Worm (Caenorhabditis elegans) whole organism, L2 larva: ENCODE results near the gene pks-1.

ENCODE experiments used
- C34F6.9 ChIP-seq: fragments of 150-350 bp; optimal IDR thresholded peaks from 2 replicates; lab custom pipeline; 2014; ENCODE audit warnings: missing biosample characterization, missing genetic modification characterization
- F13H6.1 ChIP-seq: sonication (generic microtip); optimal IDR thresholded peaks from 2 replicates; lab custom pipeline; 2016; ENCODE audit warnings: missing genetic modification characterization, missing compliant biosample characterization
- R02D3.7 ChIP-seq: fragments of 150-350 bp; optimal IDR thresholded peaks from 2 replicates; lab custom pipeline; 2014; ENCODE audit warnings: missing biosample characterization, missing genetic modification characterization
- Y55F3AM.14 ChIP-seq: fragments of 200-800 bp; sonication (Bioruptor generic); optimal IDR thresholded peaks from 2 replicates; lab custom pipeline; 2018; ENCODE audit warnings: mild to moderate bottlenecking, missing genetic modification characterization, missing compliant biosample characterization
- ZK546.5 ChIP-seq: sonication (generic microtip); optimal IDR thresholded peaks from 2 replicates; lab custom pipeline; 2017; ENCODE audit warnings: missing biosample characterization, missing genetic modification characterization
- alr-1 ChIP-seq: fragments of 150-350 bp; optimal IDR thresholded peaks from 2 replicates; lab custom pipeline; 2014; ENCODE audit warnings: missing biosample characterization, missing genetic modification characterization
- aly-2 ChIP-seq: fragments of 150-350 bp; optimal IDR thresholded peaks from 2 replicates; lab custom pipeline; 2014; ENCODE audit warnings: missing biosample characterization, missing genetic modification characterization
- blmp-1 ChIP-seq: sonication (generic microtip); optimal IDR thresholded peaks from 2 replicates; lab custom pipeline; 2017; ENCODE audit warnings: missing genetic modification characterization, mild to moderate bottlenecking, missing compliant biosample characterization, antibody characterized with exemption, moderate library complexity; ENCODE audit not compliant: insufficient read depth
- ceh-16 ChIP-seq: fragments of 150-350 bp; optimal IDR thresholded peaks from 2 replicates; lab custom pipeline; 2014; ENCODE audit warnings: missing biosample characterization, missing genetic modification characterization
- ceh-82 ChIP-seq: fragments of 150-350 bp; optimal IDR thresholded peaks from 2 replicates; lab custom pipeline; 2014; ENCODE audit warnings: missing biosample characterization, missing genetic modification characterization
- crh-2 ChIP-seq: sonication (generic microtip); optimal IDR thresholded peaks from 2 replicates; lab custom pipeline; 2017; ENCODE audit warnings: missing biosample characterization, missing genetic modification characterization
- egl-27 ChIP-seq: sonication (generic microtip); optimal IDR thresholded peaks from 3 replicates; lab custom pipeline; 2017; ENCODE audit warnings: missing biosample characterization, missing genetic modification reagents, missing genetic modification characterization
- elt-3 ChIP-seq: sonication (generic microtip); optimal IDR thresholded peaks from 2 replicates; lab custom pipeline; 2017; ENCODE audit warnings: missing biosample characterization, missing genetic modification characterization
- fos-1 ChIP-seq: fragments of 150-350 bp; optimal IDR thresholded peaks from 2 replicates; lab custom pipeline; 2014; ENCODE audit warnings: missing biosample characterization, missing genetic modification characterization
- lin-11 ChIP-seq: fragments of 150-350 bp; sonication (generic microtip); optimal IDR thresholded peaks from 2 replicates; lab custom pipeline; 2014; ENCODE audit warnings: missing biosample characterization, missing genetic modification characterization, inconsistent platforms, mixed read lengths
- lin-13 ChIP-seq: fragments of 150-350 bp; optimal IDR thresholded peaks from 2 replicates; lab custom pipeline; 2014; ENCODE audit warnings: missing biosample characterization, missing genetic modification reagents, missing genetic modification characterization
- lsy-2 ChIP-seq, 2 experiments: fragments of 150-350 bp in 1 of 2; sonication (generic microtip) in 1 of 2; optimal IDR thresholded peaks; 2 replicates each; lab custom pipeline; 2014 to 2017; ENCODE audit warnings: missing biosample characterization in 2 of 2, missing genetic modification characterization in 2 of 2
- mab-5 ChIP-seq: fragments of 150-350 bp; optimal IDR thresholded peaks from 2 replicates; lab custom pipeline; 2014; ENCODE audit warnings: missing biosample characterization, missing genetic modification characterization
- mdl-1 ChIP-seq, 2 experiments: fragments of 150-350 bp in 1 of 2; sonication (generic microtip) in 1 of 2; optimal IDR thresholded peaks; 2 replicates each; lab custom pipeline; 2017; ENCODE audit warnings: missing biosample characterization in 2 of 2, missing genetic modification characterization in 2 of 2
- nhr-11 ChIP-seq: fragments of 150-350 bp; optimal IDR thresholded peaks from 2 replicates; lab custom pipeline; 2014; ENCODE audit warnings: missing biosample characterization, missing genetic modification characterization
- nhr-129 ChIP-seq: fragments of 150-350 bp; optimal IDR thresholded peaks from 2 replicates; lab custom pipeline; 2014; ENCODE audit warnings: missing biosample characterization, missing genetic modification characterization
- nhr-21 ChIP-seq: fragments of 150-350 bp; optimal IDR thresholded peaks from 2 replicates; lab custom pipeline; 2014; ENCODE audit warnings: missing biosample characterization, missing genetic modification characterization
- nhr-237 ChIP-seq: fragments of 150-350 bp; optimal IDR thresholded peaks from 2 replicates; lab custom pipeline; 2014; ENCODE audit warnings: missing biosample characterization, missing genetic modification characterization
- nhr-25 ChIP-seq: fragments of 150-350 bp; sonication (generic microtip); optimal IDR thresholded peaks from 3 replicates; lab custom pipeline; 2014; ENCODE audit warnings: missing biosample characterization, missing genetic modification characterization
- sma-3 ChIP-seq: sonication (generic microtip); optimal IDR thresholded peaks from 2 replicates; lab custom pipeline; 2016; ENCODE audit warnings: missing genetic modification reagents, missing genetic modification characterization, missing compliant biosample characterization
- sma-9 ChIP-seq, 2 experiments: fragments of 150-350 bp in 1 of 2; sonication (generic microtip) in 1 of 2; optimal IDR thresholded peaks; 2 replicates each; lab custom pipeline; 2014 to 2016; ENCODE audit warnings: missing genetic modification characterization in 2 of 2, mild to moderate bottlenecking in 1 of 2, missing biosample characterization in 1 of 2, missing compliant biosample characterization in 1 of 2, missing genetic modification reagents in 1 of 2, moderate library complexity in 1 of 2
- snpc-4 ChIP-seq: fragments of 150-350 bp; optimal IDR thresholded peaks from 2 replicates; lab custom pipeline; 2014; ENCODE audit warnings: missing biosample characterization, missing genetic modification characterization
- unc-55 ChIP-seq: fragments of 150-350 bp; sonication (generic microtip); optimal IDR thresholded peaks from 3 replicates; lab custom pipeline; 2014; ENCODE audit warnings: missing biosample characterization, missing genetic modification reagents, missing genetic modification characterization
- unc-62 ChIP-seq: fragments of 150-350 bp; optimal IDR thresholded peaks from 2 replicates; lab custom pipeline; 2014; ENCODE audit warnings: missing biosample characterization, missing genetic modification reagents, missing genetic modification characterization
- zag-1 ChIP-seq: fragments of 150-350 bp; optimal IDR thresholded peaks from 2 replicates; lab custom pipeline; 2014; ENCODE audit warnings: missing biosample characterization, missing genetic modification characterization
- ztf-1 ChIP-seq: fragments of 200-800 bp; sonication (Bioruptor generic); conservative IDR thresholded peaks from 2 replicates; pipeline ENCODE4 v1.3.6; 2022; ENCODE audit warnings: missing genetic modification characterization, missing compliant biosample characterization
- ztf-11 ChIP-seq: sonication (generic microtip); optimal IDR thresholded peaks from 2 replicates; lab custom pipeline; 2017; ENCODE audit warnings: missing biosample characterization, missing genetic modification characterization
- ztf-4 ChIP-seq: fragments of 150-350 bp; optimal IDR thresholded peaks from 2 replicates; lab custom pipeline; 2014; ENCODE audit warnings: missing biosample characterization, missing genetic modification characterization

The pks-1 gene

ce11 chrX:5413510-5413909 lies at the start of gene pks-1:
pks-1 (plus strand) TSS chrX:5413810.
- TF ChIP-seq crh-2 (tag; lab: Kevin White, UChicago) (no peak), elt-3 (tag; lab: Kevin White, UChicago) (no peak), nhr-21 (no peak), sma-3 (no peak), nhr-237 (tag; lab: Kevin White, UChicago) (no peak), Y55F3AM.14 (no peak), nhr-11 (tag; lab: Kevin White, UChicago) (no peak), aly-2 (no peak), sma-9 (GFP tag; optimal IDR thresholded peaks at IDR 0.05; lab: Kevin White, UChicago) (no peak), sma-9 (tag; optimal IDR thresholded peaks at IDR 0.05; lab: Kevin White, UChicago) (no peak), lsy-2 (tag; optimal IDR thresholded peaks at IDR 0.05; lab: Kevin White, UChicago) (no peak), ZK546.5 (tag; lab: Kevin White, UChicago) (no peak), ceh-82 (no peak), ztf-1 (GFP tag; lab: Robert Waterston, UW) (no peak), egl-27 (no peak)
- TF ChIP-seq, all 48 proteins: peak for 0

DNA sequence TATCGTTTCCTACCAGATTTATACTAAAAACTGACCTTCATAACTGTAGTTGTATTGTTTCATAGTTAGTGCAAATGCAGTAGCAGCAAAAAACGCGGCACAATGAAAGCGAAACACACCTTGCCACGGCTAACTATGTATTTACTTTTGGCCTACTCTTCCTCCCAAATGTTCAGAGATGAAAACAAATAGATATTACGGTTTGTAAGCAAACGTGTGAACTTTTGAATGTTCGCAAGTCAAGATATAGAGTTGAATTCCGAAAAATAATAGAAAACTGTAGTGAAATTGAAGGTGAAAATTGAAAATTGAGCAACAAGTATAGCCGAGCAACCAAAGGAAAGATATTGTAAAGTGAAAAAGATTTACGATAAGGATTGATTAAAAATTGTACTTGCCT lies 49.4 kb upstream of the pks-1 start, which contains the start of gene chtl-1:
TSS of gene chtl-1 (minus strand) at position 101 of the 400 bp plus-strand sequence.
- TF ChIP-seq alr-1 (tag; lab: Kevin White, UChicago) (no peak), unc-62 (GFP tag; lab: Kevin White, UChicago) (no peak), R02D3.7 (tag; lab: Kevin White, UChicago) (no peak), zag-1 (tag; lab: Kevin White, UChicago) (no peak), sma-9 (GFP tag; optimal IDR thresholded peaks at IDR 0.05; lab: Kevin White, UChicago) (no peak), sma-9 (tag; optimal IDR thresholded peaks at IDR 0.05; lab: Kevin White, UChicago) (no peak), ceh-16 (tag; lab: Kevin White, UChicago) (no peak), mab-5 (tag; lab: Kevin White, UChicago) (no peak), snpc-4 (tag; lab: Kevin White, UChicago) (no peak), nhr-25 (tag; lab: Kevin White, UChicago) (no peak), sma-3 (no peak), ztf-11 (tag; lab: Kevin White, UChicago) (no peak), unc-55 (GFP tag; lab: Kevin White, UChicago) (no peak), mdl-1 (tag; optimal IDR thresholded peaks at IDR 0.05; lab: Kevin White, UChicago) (no peak), lin-11 (no peak)

ce11 chrX:5365437-5365836 lies 48.2 kb upstream of the pks-1 start, which contains the start of gene F35C8.5:
F35C8.5 (plus strand) TSS chrX:5365813.
- TF ChIP-seq lin-13 (GFP tag; lab: Kevin White, UChicago) (no peak), lsy-2 (tag; optimal IDR thresholded peaks at IDR 0.05; lab: Kevin White, UChicago) (no peak), ztf-4 (tag; lab: Kevin White, UChicago) (no peak), fos-1 (tag; lab: Kevin White, UChicago) (peak; percentile 38)

- TF ChIP-seq nhr-129 = no peak
These were observed 47.0 kb upstream of the pks-1 start for ce11 chrX:5366613-5367012.

- peak in 1 of 2 experiments; percentile 33 for TF ChIP-seq lsy-2 (tag; optimal IDR thresholded peaks at IDR 0.05; lab: Kevin White, UChicago)
- no peak for TF ChIP-seq blmp-1 (tag; lab: Kevin White, UChicago)
- peak; percentile 9 for TF ChIP-seq nhr-129
- TF ChIP-seq lin-11 = peak; percentile 25
- TF ChIP-seq F13H6.1 (tag; lab: Kevin White, UChicago) = peak; percentile 45
- TF ChIP-seq elt-3 (tag; lab: Kevin White, UChicago) = no peak
- TF ChIP-seq zag-1 (tag; lab: Kevin White, UChicago) = peak; percentile 49
- TF ChIP-seq ztf-1 (GFP tag; lab: Robert Waterston, UW) = no peak
- peak; percentile 26 for TF ChIP-seq Y55F3AM.14
- TF ChIP-seq ceh-16 (tag; lab: Kevin White, UChicago) = no peak
- TF ChIP-seq mab-5 (tag; lab: Kevin White, UChicago) = peak; percentile 32
- TF ChIP-seq C34F6.9 (tag; lab: Kevin White, UChicago) = peak; percentile 40
- TF ChIP-seq sma-9 (GFP tag; optimal IDR thresholded peaks at IDR 0.05; lab: Kevin White, UChicago) = peak; percentile 31
- TF ChIP-seq sma-9 (tag; optimal IDR thresholded peaks at IDR 0.05; lab: Kevin White, UChicago) = no peak
- peak; percentile 53 for TF ChIP-seq crh-2 (tag; lab: Kevin White, UChicago)
- peak in 1 of 2 experiments; percentile 12 for TF ChIP-seq mdl-1 (tag; optimal IDR thresholded peaks at IDR 0.05; lab: Kevin White, UChicago)
- peak; percentile 64 for TF ChIP-seq unc-55 (GFP tag; lab: Kevin White, UChicago)
These were observed 45.4 kb upstream of the pks-1 start, which contains the start of gene jkk-1 for ce11 chrX:5368220-5368619. jkk-1 (plus strand) TSS chrX:5368468.
